Worm (Caenorhabditis elegans) whole organism, young adult: ENCODE results near the gene pyp-1.

Source experiments
- B0019.2 ChIP-seq: fragments of 200-800 bp; sonication (Bioruptor generic); conservative IDR thresholded peaks from 2 replicates; pipeline ENCODE4 v1.3.6; 2022; ENCODE audit warnings: missing genetic modification reagents, missing genetic modification characterization, missing compliant biosample characterization
- B0336.3 ChIP-seq: fragments of 200-800 bp; sonication (Bioruptor generic); IDR thresholded peaks from 2 replicates; pipeline ENCODE4 v1.3.6; 2022; ENCODE audit warnings: missing genetic modification characterization, missing compliant biosample characterization
- C06A6.2 ChIP-seq: fragments of 200-800 bp; sonication (Bioruptor generic); conservative IDR thresholded peaks from 2 replicates; pipeline ENCODE4 v1.3.6; 2022; ENCODE audit warnings: missing genetic modification characterization, missing compliant biosample characterization
- C17E4.6 ChIP-seq: fragments of 200-800 bp; sonication (Bioruptor generic); IDR thresholded peaks from 2 replicates; pipeline ENCODE4 v1.3.6; 2022; ENCODE audit warnings: missing genetic modification reagents, missing genetic modification characterization, missing compliant biosample characterization
- D2030.7 ChIP-seq: fragments of 200-800 bp; sonication (Bioruptor generic); IDR thresholded peaks from 2 replicates; pipeline ENCODE4 v1.3.6; 2022; ENCODE audit warnings: missing genetic modification reagents, missing genetic modification characterization, missing compliant biosample characterization
- F23B12.7 ChIP-seq: sonication (generic microtip); optimal IDR thresholded peaks from 2 replicates; lab custom pipeline; 2017; ENCODE audit warnings: missing genetic modification characterization, mild to moderate bottlenecking, missing compliant biosample characterization, antibody characterized with exemption, moderate library complexity; ENCODE audit not compliant: insufficient read depth
- K11D2.4 ChIP-seq: fragments of 200-800 bp; sonication (Bioruptor generic); IDR thresholded peaks from 2 replicates; pipeline ENCODE4 v1.3.6; 2022; ENCODE audit warnings: missing genetic modification reagents, missing genetic modification characterization, missing compliant biosample characterization
- K12H6.12 ChIP-seq: fragments of 200-800 bp; sonication (Bioruptor generic); optimal IDR thresholded peaks from 2 replicates; lab custom pipeline; 2018; ENCODE audit warnings: mild to moderate bottlenecking, missing genetic modification characterization, missing compliant biosample characterization
- T26A5.8 ChIP-seq: sonication (generic microtip); optimal IDR thresholded peaks from 2 replicates; lab custom pipeline; 2016; ENCODE audit warnings: missing genetic modification characterization, missing compliant biosample characterization
- Y56A3A.18 ChIP-seq: fragments of 200-800 bp; sonication (Bioruptor generic); IDR thresholded peaks from 2 replicates; pipeline ENCODE4 v1.3.6; 2022; ENCODE audit warnings: missing genetic modification reagents, missing genetic modification characterization, missing compliant biosample characterization
- Y79H2A.3 ChIP-seq: fragments of 200-800 bp; sonication (Bioruptor generic); conservative IDR thresholded peaks from 2 replicates; pipeline ENCODE4 v1.3.6; 2022; ENCODE audit warnings: missing genetic modification reagents, missing genetic modification characterization, missing compliant biosample characterization
- akir-1 ChIP-seq: fragments of 200-800 bp; sonication (Bioruptor generic); optimal IDR thresholded peaks from 2 replicates; lab custom pipeline; 2018; ENCODE audit warnings: mild to moderate bottlenecking, missing genetic modification characterization, moderate library complexity, missing compliant biosample characterization
- aptf-2 ChIP-seq: fragments of 200-800 bp; sonication (Bioruptor generic); conservative IDR thresholded peaks from 2 replicates; pipeline ENCODE4 v1.3.6; 2022; ENCODE audit warnings: missing genetic modification reagents, missing genetic modification characterization, missing compliant biosample characterization
- atf-7 ChIP-seq: sonication (generic microtip); optimal IDR thresholded peaks from 2 replicates; lab custom pipeline; 2017; ENCODE audit warnings: mild to moderate bottlenecking, missing genetic modification characterization, missing compliant biosample characterization
- athp-1 ChIP-seq: sonication (generic microtip); optimal IDR thresholded peaks from 2 replicates; lab custom pipeline; 2017; ENCODE audit warnings: mild to moderate bottlenecking, missing genetic modification characterization, missing compliant biosample characterization
- attf-3 ChIP-seq: fragments of 200-800 bp; sonication (Bioruptor generic); conservative IDR thresholded peaks from 2 replicates; pipeline ENCODE4 v1.3.6; 2022; ENCODE audit warnings: missing genetic modification reagents, missing genetic modification characterization, missing compliant biosample characterization
- bed-1 ChIP-seq: fragments of 200-800 bp; sonication (Bioruptor generic); IDR thresholded peaks from 2 replicates; pipeline ENCODE4 v1.3.6; 2022; ENCODE audit warnings: missing genetic modification reagents, missing genetic modification characterization, missing compliant biosample characterization
- cebp-1 ChIP-seq, 2 experiments: fragments of 200-800 bp in 1 of 2; sonication (Bioruptor generic) in 1 of 2; sonication (generic microtip) in 1 of 2; IDR thresholded peaks in 1 of 2; optimal IDR thresholded peaks in 1 of 2; 2 replicates each; pipeline versions ENCODE4 v1.3.6 to Lab custom; 2017 to 2022; ENCODE audit warnings: missing compliant biosample characterization in 2 of 2, missing genetic modification characterization in 2 of 2, mild to moderate bottlenecking in 1 of 2, missing genetic modification reagents in 1 of 2, moderate library complexity in 1 of 2
- cebp-2 ChIP-seq: fragments of 200-800 bp; sonication (Bioruptor generic); IDR thresholded peaks from 2 replicates; pipeline ENCODE4 v1.3.6; 2022; ENCODE audit warnings: missing genetic modification characterization, missing compliant biosample characterization
- ceh-40 ChIP-seq: fragments of 200-800 bp; sonication (Bioruptor generic); IDR thresholded peaks from 2 replicates; pipeline ENCODE4 v1.3.6; 2022; ENCODE audit warnings: missing genetic modification characterization, missing compliant biosample characterization
- ceh-79 ChIP-seq: sonication (generic microtip); optimal IDR thresholded peaks from 2 replicates; lab custom pipeline; 2017; ENCODE audit warnings: mild to moderate bottlenecking, missing genetic modification characterization, missing compliant biosample characterization
- die-1 ChIP-seq: sonication (generic microtip); optimal IDR thresholded peaks from 2 replicates; lab custom pipeline; 2016; ENCODE audit warnings: missing genotype, mild to moderate bottlenecking, missing genetic modification characterization, missing compliant biosample characterization
- ekl-4 ChIP-seq: fragments of 200-800 bp; sonication (Bioruptor generic); IDR thresholded peaks from 2 replicates; pipeline ENCODE4 v1.3.6; 2022; ENCODE audit warnings: missing genetic modification reagents, missing genetic modification characterization, missing compliant biosample characterization
- ets-4 ChIP-seq: fragments of 200-800 bp; sonication (Bioruptor generic); optimal IDR thresholded peaks from 2 replicates; lab custom pipeline; 2018; ENCODE audit warnings: mild to moderate bottlenecking, missing genetic modification characterization, missing compliant biosample characterization
- hlh-26 ChIP-seq: fragments of 200-800 bp; sonication (Bioruptor generic); conservative IDR thresholded peaks from 2 replicates; pipeline ENCODE4 v1.3.6; 2022; ENCODE audit warnings: missing genetic modification reagents, missing genetic modification characterization, missing compliant biosample characterization
- hmg-1.2 ChIP-seq: fragments of 200-800 bp; sonication (Bioruptor generic); IDR thresholded peaks from 2 replicates; pipeline ENCODE4 v1.3.6; 2022; ENCODE audit warnings: missing genetic modification reagents, missing genetic modification characterization, missing compliant biosample characterization
- hmg-20 ChIP-seq: fragments of 200-800 bp; sonication (Bioruptor generic); IDR thresholded peaks from 2 replicates; pipeline ENCODE4 v1.3.6; 2022; ENCODE audit warnings: missing genetic modification reagents, missing genetic modification characterization, missing compliant biosample characterization
- hrde-1 ChIP-seq: sonication (generic microtip); optimal IDR thresholded peaks from 2 replicates; lab custom pipeline; 2016; ENCODE audit warnings: missing genetic modification characterization, mild to moderate bottlenecking, missing compliant biosample characterization, moderate library complexity, missing genotype, missing genetic modification reagents, borderline replicate concordance
- hsf-1 ChIP-seq: fragments of 200-800 bp; sonication (Bioruptor generic); IDR thresholded peaks from 2 replicates; pipeline ENCODE4 v1.3.6; 2022; ENCODE audit warnings: missing genetic modification reagents, missing genetic modification characterization, missing compliant biosample characterization
- lag-1 ChIP-seq: fragments of 200-800 bp; sonication (Bioruptor generic); IDR thresholded peaks from 2 replicates; pipeline ENCODE4 v1.3.6; 2022; ENCODE audit warnings: missing genetic modification reagents, missing genetic modification characterization, missing compliant biosample characterization
- let-526 ChIP-seq: fragments of 200-800 bp; sonication (Bioruptor generic); IDR thresholded peaks from 2 replicates; pipeline ENCODE4 v1.3.6; 2022; ENCODE audit warnings: missing genetic modification reagents, missing genetic modification characterization, missing compliant biosample characterization
- lin-26 ChIP-seq: fragments of 200-800 bp; sonication (Bioruptor generic); IDR thresholded peaks from 2 replicates; pipeline ENCODE4 v1.3.6; 2022; ENCODE audit warnings: missing genetic modification reagents, missing genetic modification characterization, missing compliant biosample characterization
- lin-40 ChIP-seq: sonication (generic microtip); optimal IDR thresholded peaks from 2 replicates; lab custom pipeline; 2016; ENCODE audit warnings: missing genetic modification characterization, mild to moderate bottlenecking, missing compliant biosample characterization, missing genotype, missing genetic modification reagents
- pha-4 ChIP-seq: fragments of 150-350 bp; sonication (generic microtip); optimal IDR thresholded peaks from 2 replicates; lab custom pipeline; 2014; ENCODE audit warnings: missing biosample characterization, missing genetic modification reagents, missing genetic modification characterization
- rec-8 ChIP-seq, 2 experiments: sonication (generic microtip); optimal IDR thresholded peaks; 2 replicates each; lab custom pipeline; 2016; ENCODE audit warnings: mild to moderate bottlenecking in 2 of 2, missing genetic modification characterization in 2 of 2, missing genetic modification reagents in 2 of 2, missing genotype in 2 of 2, missing biosample characterization in 1 of 2, missing compliant biosample characterization in 1 of 2, moderate library complexity in 1 of 2
- repo-1 ChIP-seq: sonication (generic microtip); optimal IDR thresholded peaks from 2 replicates; lab custom pipeline; 2017; ENCODE audit warnings: mild to moderate bottlenecking, missing genetic modification characterization, missing compliant biosample characterization
- sdz-38 ChIP-seq: sonication (generic microtip); optimal IDR thresholded peaks from 2 replicates; lab custom pipeline; 2016; ENCODE audit warnings: missing genotype, missing genetic modification characterization, missing compliant biosample characterization
- snpc-1.3 ChIP-seq: sonication (generic microtip); optimal IDR thresholded peaks from 2 replicates; lab custom pipeline; 2017; ENCODE audit warnings: missing genetic modification characterization, mild to moderate bottlenecking, missing compliant biosample characterization, antibody characterized with exemption, moderate library complexity, missing genotype, missing genetic modification reagents; ENCODE audit not compliant: insufficient read depth
- somi-1 ChIP-seq: fragments of 200-800 bp; sonication (Bioruptor generic); optimal IDR thresholded peaks from 2 replicates; lab custom pipeline; 2018; ENCODE audit warnings: mild to moderate bottlenecking, missing genetic modification characterization, missing compliant biosample characterization
- unc-130 ChIP-seq: sonication (generic microtip); optimal IDR thresholded peaks from 2 replicates; lab custom pipeline; 2016; ENCODE audit warnings: missing genetic modification reagents, missing genetic modification characterization, missing compliant biosample characterization
- unc-62 ChIP-seq: fragments of 150-350 bp; optimal IDR thresholded peaks from 2 replicates; lab custom pipeline; 2014; ENCODE audit warnings: missing biosample characterization, missing genetic modification reagents, missing genetic modification characterization
- zim-3 ChIP-seq: sonication (generic microtip); optimal IDR thresholded peaks from 2 replicates; lab custom pipeline; 2017; ENCODE audit warnings: mild to moderate bottlenecking, missing genetic modification characterization, moderate library complexity, missing compliant biosample characterization
- ztf-18 ChIP-seq: sonication (generic microtip); optimal IDR thresholded peaks from 2 replicates; lab custom pipeline; 2016; ENCODE audit warnings: missing genotype, mild to moderate bottlenecking, missing genetic modification characterization, missing compliant biosample characterization
- ztf-22 ChIP-seq: fragments of 200-800 bp; sonication (Bioruptor generic); optimal IDR thresholded peaks from 2 replicates; lab custom pipeline; 2018; ENCODE audit warnings: mild to moderate bottlenecking, missing genetic modification characterization, moderate library complexity, missing compliant biosample characterization
- ztf-3 ChIP-seq: fragments of 200-800 bp; sonication (Bioruptor generic); optimal IDR thresholded peaks from 2 replicates; lab custom pipeline; 2018; ENCODE audit warnings: mild to moderate bottlenecking, missing genetic modification characterization, missing compliant biosample characterization
- ztf-6 ChIP-seq: fragments of 200-800 bp; sonication (Bioruptor generic); IDR thresholded peaks from 2 replicates; pipeline ENCODE4 v1.3.6; 2022; ENCODE audit warnings: missing genetic modification reagents, missing genetic modification characterization, missing compliant biosample characterization

Gene pyp-1

DNA sequence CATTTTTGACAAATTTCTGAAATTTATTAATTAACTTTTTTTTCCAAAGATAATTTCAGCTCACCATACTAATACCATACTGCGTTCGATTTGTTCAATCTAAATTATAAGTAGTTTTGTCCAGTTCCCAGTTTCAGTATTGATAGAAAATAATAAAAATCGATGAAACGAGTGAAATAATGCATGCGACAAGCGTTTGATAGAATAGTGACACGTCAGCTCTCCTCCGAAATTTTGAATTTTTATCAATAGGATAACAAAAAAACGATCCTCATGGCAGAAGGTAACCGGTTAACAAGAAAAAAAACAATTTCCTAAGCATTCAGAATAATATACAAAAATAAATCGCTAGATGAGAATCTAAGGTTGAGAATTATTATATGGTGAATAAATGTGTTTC lies 3.0 kb upstream of the pyp-1 start, which contains the start of gene C47E12.3:
Gene C47E12.3, minus strand, starts transcription at position 101 of the 400 bp plus-strand sequence.
- TF ChIP-seq repo-1 (tag; lab: Kevin White, UChicago) (no peak), B0019.2 (GFP tag; lab: Robert Waterston, UW) (no peak), hsf-1 (GFP tag; lab: Robert Waterston, UW) (no peak), athp-1 (tag; lab: Kevin White, UChicago) (no peak), lin-40 (no peak)

- TF ChIP-seq pha-4 = no peak
- no peak for TF ChIP-seq akir-1 (GFP tag; lab: Kevin White, UChicago)
- TF ChIP-seq ceh-79 (tag; lab: Kevin White, UChicago) = no peak
- no peak for TF ChIP-seq attf-3 (GFP tag; lab: Robert Waterston, UW)
- TF ChIP-seq Y79H2A.3 = no peak
- peak; percentile 68 for TF ChIP-seq D2030.7 (GFP tag; lab: Robert Waterston, UW)
- TF ChIP-seq ekl-4 (GFP tag; lab: Robert Waterston, UW) = peak; percentile 71; the same call in 1 of the 2 replicates
- no peak for TF ChIP-seq sdz-38 (tag; lab: Kevin White, UChicago)
- peak; percentile 36 for TF ChIP-seq hrde-1 (tag; lab: Kevin White, UChicago)
- TF ChIP-seq hlh-26 (GFP tag; lab: Robert Waterston, UW) = no peak
- no peak for TF ChIP-seq hmg-20 (GFP tag; lab: Robert Waterston, UW)
- TF ChIP-seq bed-1 (GFP tag; lab: Robert Waterston, UW) = no peak
- no peak for TF ChIP-seq somi-1
- TF ChIP-seq die-1 = peak; percentile 42
- no peak; the same call in 1 of the 2 replicates for TF ChIP-seq Y56A3A.18
- TF ChIP-seq ceh-40 (GFP tag; lab: Robert Waterston, UW) = no peak
- peak; percentile 49; the same call in 1 of the 2 replicates for TF ChIP-seq cebp-1 (GFP tag; IDR thresholded peaks at IDR 0.05; lab: Robert Waterston, UW)
- peak; percentile 94 for TF ChIP-seq cebp-1 (tag; optimal IDR thresholded peaks at IDR 0.05; lab: Kevin White, UChicago)
- TF ChIP-seq K11D2.4 (GFP tag; lab: Robert Waterston, UW) = 0 out of 2 replicates have a peak, but pooled peaks have one; percentile 18
- TF ChIP-seq lin-26 (GFP tag; lab: Robert Waterston, UW) = peak; percentile 11; the same call in 1 of the 2 replicates
- TF ChIP-seq T26A5.8 (tag; lab: Kevin White, UChicago) = no peak
- 0 out of 2 replicates have a peak, but pooled peaks have one; percentile 19 for TF ChIP-seq aptf-2 (GFP tag; lab: Robert Waterston, UW)
- TF ChIP-seq ztf-3 (GFP tag; lab: Kevin White, UChicago) = no peak
- no peak for TF ChIP-seq ztf-18
- peak; percentile 48 for TF ChIP-seq atf-7 (tag; lab: Kevin White, UChicago)
- no peak for TF ChIP-seq let-526
- no peak for TF ChIP-seq ztf-6
- TF ChIP-seq B0336.3 (GFP tag; lab: Robert Waterston, UW) = peak; percentile 94
- TF ChIP-seq ets-4 = no peak
- no peak; the same call in 1 of the 2 replicates for TF ChIP-seq C06A6.2 (GFP tag; lab: Robert Waterston, UW)
- TF ChIP-seq rec-8 (tag; optimal IDR thresholded peaks at IDR 0.05; lab: Kevin White, UChicago) = peak in 1 of 2 experiments; percentile 27
- TF ChIP-seq snpc-1.3 = peak; percentile 14
- TF ChIP-seq zim-3 (tag; lab: Kevin White, UChicago) = no peak
- peak; percentile 53 for TF ChIP-seq hmg-1.2 (GFP tag; lab: Robert Waterston, UW)
- TF ChIP-seq C17E4.6 = peak; percentile 77
- TF ChIP-seq F23B12.7 = peak; percentile 59
- peak; percentile 55 for TF ChIP-seq unc-130 (GFP tag; lab: Kevin White, UChicago)
- TF ChIP-seq K12H6.12 (tag; lab: Kevin White, UChicago) = no peak
- no peak for TF ChIP-seq unc-62 (GFP tag; lab: Kevin White, UChicago)
- TF ChIP-seq cebp-2 = no peak
- TF ChIP-seq lag-1 (GFP tag; lab: Robert Waterston, UW) = no peak
- TF ChIP-seq ztf-22 (GFP tag; lab: Kevin White, UChicago) = peak; percentile 31
These were observed 3.8 kb downstream of the pyp-1 start, which contains the start of gene uba-1 for ce11 chrIV:9994895-9995394. Gene uba-1 (minus strand): TSS chrIV:9994945.
